Worm (Caenorhabditis elegans) whole organism, L1 larva: ENCODE data around the gene epic-2.

Source experiments
- C04F5.9 ChIP-seq: sonication (generic microtip); optimal IDR thresholded peaks from 2 replicates; lab custom pipeline; 2016; ENCODE audit warnings: missing genetic modification characterization, missing compliant biosample characterization
- C34B4.2 ChIP-seq: sonication (generic microtip); optimal IDR thresholded peaks from 2 replicates; lab custom pipeline; 2017; ENCODE audit warnings: mild to moderate bottlenecking, missing genetic modification characterization, missing compliant biosample characterization
- Y116A8C.19 ChIP-seq: sonication (generic microtip); optimal IDR thresholded peaks from 2 replicates; lab custom pipeline; 2016; ENCODE audit warnings: missing compliant biosample characterization, missing genetic modification characterization, borderline replicate concordance
- alr-1 ChIP-seq: fragments of 200-800 bp; sonication (Bioruptor generic); optimal IDR thresholded peaks from 2 replicates; lab custom pipeline; 2018; ENCODE audit warnings: borderline replicate concordance, mild to moderate bottlenecking, missing genetic modification characterization, missing compliant biosample characterization
- blmp-1 ChIP-seq: fragments of 150-350 bp; optimal IDR thresholded peaks from 2 replicates; lab custom pipeline; 2014; ENCODE audit warnings: missing biosample characterization, missing genetic modification characterization
- ceh-63 ChIP-seq: fragments of 200-800 bp; sonication (Bioruptor generic); optimal IDR thresholded peaks from 2 replicates; lab custom pipeline; 2018; ENCODE audit warnings: mild to moderate bottlenecking, missing genetic modification characterization, missing compliant biosample characterization
- ceh-8 ChIP-seq: fragments of 200-800 bp; sonication (Bioruptor generic); optimal IDR thresholded peaks from 2 replicates; lab custom pipeline; 2018; ENCODE audit warnings: mild to moderate bottlenecking, missing genetic modification characterization, moderate library complexity, missing compliant biosample characterization
- ceh-82 ChIP-seq, 3 experiments: fragments of 150-350 bp in 1 of 3; sonication (generic microtip) in 2 of 3; optimal IDR thresholded peaks; 2 replicates each; lab custom pipeline; 2014 to 2017; ENCODE audit warnings: missing biosample characterization in 3 of 3, missing genetic modification characterization in 3 of 3
- ceh-88 ChIP-seq: fragments of 200-800 bp; sonication (Bioruptor generic); IDR thresholded peaks from 2 replicates; pipeline ENCODE4 v1.3.6; 2022; ENCODE audit warnings: missing genetic modification characterization, missing compliant biosample characterization
- ces-1 ChIP-seq: fragments of 150-350 bp; optimal IDR thresholded peaks from 2 replicates; lab custom pipeline; 2014; ENCODE audit warnings: missing biosample characterization, missing genetic modification reagents, missing genetic modification characterization
- dpl-1 ChIP-seq, 3 experiments: fragments of 150-350 bp in 2 of 3; sonication (generic microtip) in 1 of 3; optimal IDR thresholded peaks; 2 replicates each; lab custom pipeline; 2014 to 2017; ENCODE audit warnings: missing biosample characterization in 3 of 3, missing genetic modification characterization in 3 of 3, missing genetic modification reagents in 3 of 3
- dsc-1 ChIP-seq: sonication (generic microtip); optimal IDR thresholded peaks from 2 replicates; lab custom pipeline; 2016; ENCODE audit warnings: mild to moderate bottlenecking, missing genetic modification characterization, missing compliant biosample characterization
- efl-1 ChIP-seq, 4 experiments: fragments of 150-350 bp; optimal IDR thresholded peaks in 3 of 4; peaks in 1 of 4; 1 replicate in 1 of 4; 2 replicates in 3 of 4; lab custom pipeline; 2014; ENCODE audit warnings: missing biosample characterization in 2 of 4, missing genetic modification characterization in 2 of 4, missing genetic modification reagents in 2 of 4
- egl-27 ChIP-seq, 2 experiments: fragments of 150-350 bp in 1 of 2; sonication (generic microtip); optimal IDR thresholded peaks; 3 replicates each; lab custom pipeline; 2017 to 2018; ENCODE audit warnings: missing biosample characterization in 2 of 2, missing genetic modification characterization in 2 of 2, missing genetic modification reagents in 2 of 2
- ets-5 ChIP-seq: fragments of 200-800 bp; sonication (Bioruptor generic); IDR thresholded peaks from 2 replicates; pipeline ENCODE4 v1.3.6; 2022; ENCODE audit warnings: missing genetic modification characterization, missing compliant biosample characterization
- fkh-4 ChIP-seq: sonication (generic microtip); optimal IDR thresholded peaks from 2 replicates; lab custom pipeline; 2016; ENCODE audit warnings: missing compliant biosample characterization, missing genetic modification characterization, borderline replicate concordance
- grh-1 ChIP-seq: fragments of 200-800 bp; sonication (Bioruptor generic); IDR thresholded peaks from 2 replicates; pipeline ENCODE4 v1.3.6; 2022; ENCODE audit warnings: missing genetic modification reagents, missing genetic modification characterization, missing compliant biosample characterization
- hlh-17 ChIP-seq: fragments of 200-800 bp; sonication (Bioruptor generic); optimal IDR thresholded peaks from 2 replicates; lab custom pipeline; 2018; ENCODE audit warnings: missing genetic modification characterization, mild to moderate bottlenecking, missing compliant biosample characterization, moderate library complexity, borderline replicate concordance
- hlh-4 ChIP-seq: sonication (generic microtip); optimal IDR thresholded peaks from 2 replicates; lab custom pipeline; 2016; ENCODE audit warnings: mild to moderate bottlenecking, missing genetic modification characterization, missing compliant biosample characterization
- irx-1 ChIP-seq: sonication (generic microtip); optimal IDR thresholded peaks from 2 replicates; lab custom pipeline; 2016; ENCODE audit warnings: missing genetic modification characterization, missing compliant biosample characterization
- lin-13 ChIP-seq: fragments of 150-350 bp; optimal IDR thresholded peaks from 2 replicates; lab custom pipeline; 2014; ENCODE audit warnings: missing biosample characterization, missing genetic modification reagents, missing genetic modification characterization
- lin-14 ChIP-seq: fragments of 200-800 bp; sonication (Bioruptor generic); optimal IDR thresholded peaks from 2 replicates; lab custom pipeline; 2018; ENCODE audit warnings: mild to moderate bottlenecking, missing genetic modification characterization, moderate library complexity, missing compliant biosample characterization
- lin-15B ChIP-seq: fragments of 150-350 bp; sonication (generic microtip); optimal IDR thresholded peaks from 3 replicates; lab custom pipeline; 2014; ENCODE audit warnings: missing biosample characterization, missing genetic modification characterization
- lin-39 ChIP-seq: fragments of 150-350 bp; optimal IDR thresholded peaks from 2 replicates; lab custom pipeline; 2014; ENCODE audit warnings: missing biosample characterization, missing genetic modification reagents, missing genetic modification characterization
- mdl-1 ChIP-seq, 2 experiments: fragments of 150-350 bp; optimal IDR thresholded peaks; 2 replicates each; lab custom pipeline; 2014 to 2017; ENCODE audit warnings: missing biosample characterization in 2 of 2, missing genetic modification characterization in 2 of 2, inconsistent platforms in 1 of 2
- mef-2 ChIP-seq: fragments of 150-350 bp; optimal IDR thresholded peaks from 2 replicates; lab custom pipeline; 2014; ENCODE audit warnings: missing biosample characterization, missing genetic modification characterization
- nhr-12 ChIP-seq: sonication (generic microtip); optimal IDR thresholded peaks from 2 replicates; lab custom pipeline; 2017; ENCODE audit warnings: missing biosample characterization, missing genetic modification characterization
- nhr-19 ChIP-seq: fragments of 200-800 bp; sonication (Bioruptor generic); conservative IDR thresholded peaks from 2 replicates; pipeline ENCODE4 v1.3.6; 2022; ENCODE audit warnings: missing genetic modification characterization, missing compliant biosample characterization
- nhr-77 ChIP-seq: fragments of 150-350 bp; optimal IDR thresholded peaks from 2 replicates; lab custom pipeline; 2014; ENCODE audit warnings: missing biosample characterization, missing genetic modification characterization
- nhr-85 ChIP-seq: sonication (generic microtip); peaks from one replicate; lab custom pipeline; 2016; ENCODE audit warnings: missing genetic modification characterization, inconsistent platforms, missing compliant biosample characterization
- pag-3 ChIP-seq: sonication (generic microtip); optimal IDR thresholded peaks from 2 replicates; lab custom pipeline; 2017; ENCODE audit warnings: missing genetic modification characterization, mild to moderate bottlenecking, missing compliant biosample characterization, antibody characterized with exemption, borderline replicate concordance; ENCODE audit not compliant: insufficient read depth
- pqm-1 ChIP-seq: sonication (generic microtip); optimal IDR thresholded peaks from 3 replicates; lab custom pipeline; 2017; ENCODE audit warnings: missing biosample characterization, missing genetic modification characterization
- skn-1 ChIP-seq: fragments of 150-350 bp; optimal IDR thresholded peaks from 2 replicates; lab custom pipeline; 2014; ENCODE audit warnings: missing biosample characterization, missing genetic modification characterization
- swsn-7 ChIP-seq: sonication (generic microtip); optimal IDR thresholded peaks from 2 replicates; lab custom pipeline; 2016; ENCODE audit warnings: missing genetic modification characterization, missing compliant biosample characterization
- unc-130 ChIP-seq: fragments of 150-350 bp; optimal IDR thresholded peaks from 2 replicates; lab custom pipeline; 2017; ENCODE audit warnings: missing biosample characterization, missing genetic modification characterization, inconsistent platforms
- unc-30 ChIP-seq: sonication (generic microtip); optimal IDR thresholded peaks from 2 replicates; lab custom pipeline; 2017; ENCODE audit warnings: missing biosample characterization, missing genetic modification characterization
- unc-62 ChIP-seq: fragments of 150-350 bp; optimal IDR thresholded peaks from 2 replicates; lab custom pipeline; 2014; ENCODE audit warnings: missing biosample characterization, missing genetic modification reagents, missing genetic modification characterization
- xbp-1 ChIP-seq: sonication (generic microtip); optimal IDR thresholded peaks from 2 replicates; lab custom pipeline; 2016; ENCODE audit warnings: missing genetic modification characterization, missing compliant biosample characterization
- ztf-4 ChIP-seq: fragments of 150-350 bp; optimal IDR thresholded peaks from 2 replicates; lab custom pipeline; 2014; ENCODE audit warnings: missing biosample characterization, missing genetic modification characterization

The epic-2 gene

ce11 chrIV:1745453-1746051 lies 25.0 kb downstream of the epic-2 start, which contains the start of the genes Y41D4A.6 and Y41D4A.4 (continued):
- TF ChIP-seq swsn-7 (tag; lab: Kevin White, UChicago) = peak; percentile 86
- no peak for TF ChIP-seq mef-2
- peak; percentile 61 for TF ChIP-seq fkh-4 (tag; lab: Kevin White, UChicago)
- no peak for TF ChIP-seq C34B4.2 (tag; lab: Kevin White, UChicago)
- TF ChIP-seq nhr-77 = peak; percentile 76
- TF ChIP-seq unc-62 (GFP tag; lab: Kevin White, UChicago) = no peak
- TF ChIP-seq nhr-12 (tag; lab: Kevin White, UChicago) = no peak
- no peak for TF ChIP-seq hlh-4 (tag; lab: Kevin White, UChicago)
- no peak for TF ChIP-seq egl-27 (tag; optimal IDR thresholded peaks at IDR 0.05; lab: Kevin White, UChicago)
- peak; percentile 32 for TF ChIP-seq ceh-63 (GFP tag; lab: Kevin White, UChicago)
- TF ChIP-seq lin-13 = peak; percentile 85
- peak; percentile 71 for TF ChIP-seq lin-15B
- TF ChIP-seq pag-3 (tag; lab: Kevin White, UChicago) = peak; percentile 74
- TF ChIP-seq dpl-1 (GFP tag; optimal IDR thresholded peaks at IDR 0.05; lab: Kevin White, UChicago) = peak; percentile 71 to 78 (median 75)
- no peak for TF ChIP-seq lin-39
- TF ChIP-seq nhr-19 (GFP tag; lab: Robert Waterston, UW) = peak; percentile 70
- no peak for TF ChIP-seq alr-1 (tag; lab: Kevin White, UChicago)
- no peak for TF ChIP-seq ceh-8 (GFP tag; lab: Kevin White, UChicago)
- TF ChIP-seq efl-1 (optimal IDR thresholded peaks at IDR 0.05; lab: Kevin White, UChicago) = peak; percentile 85 to 92
- TF ChIP-seq efl-1 (GFP tag; optimal IDR thresholded peaks at IDR 0.05 in 1 of 2; lab: Kevin White, UChicago) = peak; percentile 75 to 97
- peak; percentile 70 for TF ChIP-seq skn-1 (tag; lab: Kevin White, UChicago)
- peak; percentile 45 for TF ChIP-seq Y116A8C.19 (tag; lab: Kevin White, UChicago)
- peak in 1 of 2 experiments; percentile 86 for TF ChIP-seq mdl-1 (tag; optimal IDR thresholded peaks at IDR 0.05; lab: Kevin White, UChicago)
- peak; percentile 64 for TF ChIP-seq C04F5.9 (tag; lab: Kevin White, UChicago)
- no peak for TF ChIP-seq ztf-4 (tag; lab: Kevin White, UChicago)
- TF ChIP-seq unc-30 (tag; lab: Kevin White, UChicago) = no peak
- peak; percentile 73; the same call in 1 of the 2 replicates for TF ChIP-seq ceh-88 (GFP tag; lab: Robert Waterston, UW)
- TF ChIP-seq unc-130 = peak; percentile 84
- no peak for TF ChIP-seq pqm-1 (tag; lab: Kevin White, UChicago)
- TF ChIP-seq dsc-1 = peak; percentile 79
- TF ChIP-seq irx-1 (tag; lab: Kevin White, UChicago) = peak; percentile 44
- TF ChIP-seq blmp-1 = peak; percentile 9
- peak; percentile 26; the same call in 1 of the 2 replicates for TF ChIP-seq grh-1 (GFP tag; lab: Robert Waterston, UW)
- peak; percentile 88 for TF ChIP-seq nhr-85 (tag; lab: Kevin White, UChicago)
- TF ChIP-seq ceh-82 (tag; optimal IDR thresholded peaks at IDR 0.05; lab: Kevin White, UChicago) = peak; percentile 73 to 87 (median 85)
- peak; percentile 90 for TF ChIP-seq xbp-1 (tag; lab: Kevin White, UChicago)
- no peak for TF ChIP-seq ets-5
- TF ChIP-seq hlh-17 = no peak

ce11 chrIV:1751243-1751642 lies 30.7 kb downstream of the epic-2 start:
- TF ChIP-seq egl-27 (tag; optimal IDR thresholded peaks at IDR 0.05; lab: Kevin White, UChicago) = no peak
- TF ChIP-seq lin-14 (GFP tag; lab: Kevin White, UChicago) = peak; percentile 34

DNA sequence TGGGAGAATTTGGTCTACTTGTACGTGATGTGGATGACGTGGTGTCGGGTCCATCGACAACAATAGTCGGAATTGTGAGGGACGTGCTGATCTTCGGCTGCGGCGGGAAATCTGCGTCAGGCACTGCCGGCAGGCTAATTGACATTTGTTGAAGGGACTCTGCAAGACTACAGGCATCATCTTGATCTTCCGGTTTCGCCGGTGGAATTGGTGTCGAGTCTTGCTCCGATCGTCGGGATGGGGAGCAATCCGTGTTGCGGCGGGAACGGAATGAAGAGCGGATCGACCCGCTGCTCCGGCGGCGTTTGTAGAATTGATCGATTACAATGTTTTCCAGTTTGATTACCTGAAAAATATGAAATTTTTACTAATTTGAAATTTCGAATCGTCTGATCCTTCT lies 31.9 kb downstream of the epic-2 start:
- no peak for TF ChIP-seq ces-1
- TF ChIP-seq efl-1 (optimal IDR thresholded peaks at IDR 0.05; lab: Kevin White, UChicago) = no peak
- TF ChIP-seq efl-1 (GFP tag; optimal IDR thresholded peaks at IDR 0.05 in 1 of 2; lab: Kevin White, UChicago) = peak in 1 of 2 experiments; percentile 18
